Worm (Caenorhabditis elegans) whole organism, mixed stage, embryonic: ENCODE data around the gene C34F11.5.
A peak's percentile ranks its signal among the peaks of the same experiment; 100 is the strongest.

ENCODE experiments used
- M03D4.4 ChIP-seq: sonication (generic microtip); optimal IDR thresholded peaks from 2 replicates; lab custom pipeline; 2017; ENCODE audit warnings: mild to moderate bottlenecking, missing genetic modification characterization, missing compliant biosample characterization
- bed-3 ChIP-seq: fragments of 200-800 bp; sonication (Bioruptor generic); optimal IDR thresholded peaks from 3 replicates; lab custom pipeline; 2018; ENCODE audit warnings: mild to moderate bottlenecking, missing genetic modification characterization, moderate library complexity, missing compliant biosample characterization
- ceh-39 ChIP-seq: fragments of 150-350 bp; optimal IDR thresholded peaks from 2 replicates; lab custom pipeline; 2014; ENCODE audit warnings: missing biosample characterization, missing genetic modification characterization
- ceh-43 ChIP-seq: fragments of 200-800 bp; sonication (Bioruptor generic); optimal IDR thresholded peaks from 2 replicates; lab custom pipeline; 2018; ENCODE audit warnings: mild to moderate bottlenecking, missing genetic modification characterization, moderate library complexity, missing compliant biosample characterization
- ceh-83 ChIP-seq: fragments of 200-800 bp; sonication (Bioruptor generic); optimal IDR thresholded peaks from 2 replicates; lab custom pipeline; 2018; ENCODE audit warnings: mild to moderate bottlenecking, missing genetic modification characterization, missing compliant biosample characterization
- ces-1 ChIP-seq: fragments of 150-350 bp; optimal IDR thresholded peaks from 2 replicates; lab custom pipeline; 2014; ENCODE audit warnings: missing biosample characterization, missing genetic modification reagents, missing genetic modification characterization
- cnd-1 ChIP-seq: fragments of 200-800 bp; sonication (Bioruptor generic); optimal IDR thresholded peaks from 2 replicates; lab custom pipeline; 2018; ENCODE audit warnings: mild to moderate bottlenecking, missing genetic modification characterization, missing compliant biosample characterization
- drap-1 ChIP-seq: fragments of 200-800 bp; sonication (Bioruptor generic); optimal IDR thresholded peaks from 3 replicates; lab custom pipeline; 2018; ENCODE audit warnings: mild to moderate bottlenecking, missing genetic modification characterization, missing compliant biosample characterization
- elt-1 ChIP-seq: sonication (generic microtip); optimal IDR thresholded peaks from 2 replicates; lab custom pipeline; 2017; ENCODE audit warnings: missing genetic modification characterization, mild to moderate bottlenecking, missing compliant biosample characterization, antibody characterized with exemption, moderate library complexity, borderline replicate concordance; ENCODE audit not compliant: insufficient read depth
- hlh-1 ChIP-seq: fragments of 150-350 bp; optimal IDR thresholded peaks from 2 replicates; lab custom pipeline; 2014; ENCODE audit warnings: missing biosample characterization, missing genetic modification reagents, missing genetic modification characterization
- mep-1 ChIP-seq: fragments of 150-350 bp; optimal IDR thresholded peaks from 2 replicates; lab custom pipeline; 2017; ENCODE audit warnings: missing biosample characterization, missing genetic modification reagents, missing genetic modification characterization, inconsistent platforms
- mls-2 ChIP-seq: sonication (generic microtip); optimal IDR thresholded peaks from 2 replicates; lab custom pipeline; 2016; ENCODE audit warnings: mild to moderate bottlenecking, missing genetic modification characterization, moderate library complexity, missing compliant biosample characterization
- nhr-12 ChIP-seq: fragments of 150-350 bp; optimal IDR thresholded peaks from 2 replicates; lab custom pipeline; 2014; ENCODE audit warnings: missing biosample characterization, missing genetic modification characterization
- nhr-2 ChIP-seq: fragments of 150-350 bp; optimal IDR thresholded peaks from 2 replicates; lab custom pipeline; 2014; ENCODE audit warnings: missing biosample characterization, missing genetic modification characterization
- nhr-28 ChIP-seq: fragments of 150-350 bp; optimal IDR thresholded peaks from 2 replicates; lab custom pipeline; 2014; ENCODE audit warnings: missing biosample characterization, missing genetic modification characterization
- nhr-76 ChIP-seq: sonication (generic microtip); optimal IDR thresholded peaks from 2 replicates; lab custom pipeline; 2017; ENCODE audit warnings: missing biosample characterization, missing genetic modification characterization
- sem-2 ChIP-seq: fragments of 200-800 bp; sonication (Bioruptor generic); optimal IDR thresholded peaks from 2 replicates; lab custom pipeline; 2018; ENCODE audit warnings: mild to moderate bottlenecking, missing genetic modification characterization, missing compliant biosample characterization
- snpc-4 ChIP-seq: fragments of 150-350 bp; optimal IDR thresholded peaks from 2 replicates; lab custom pipeline; 2014; ENCODE audit warnings: missing biosample characterization, missing genetic modification characterization
- sptf-1 ChIP-seq: sonication (generic microtip); optimal IDR thresholded peaks from 2 replicates; lab custom pipeline; 2017; ENCODE audit warnings: mild to moderate bottlenecking, missing genetic modification characterization, moderate library complexity, missing compliant biosample characterization
- tbx-8 ChIP-seq: fragments of 200-800 bp; sonication (Bioruptor generic); optimal IDR thresholded peaks from 2 replicates; lab custom pipeline; 2018; ENCODE audit warnings: mild to moderate bottlenecking, missing genetic modification characterization, moderate library complexity, missing compliant biosample characterization
- unc-120 ChIP-seq: sonication (generic microtip); optimal IDR thresholded peaks from 2 replicates; lab custom pipeline; 2017; ENCODE audit warnings: missing genetic modification characterization, missing compliant biosample characterization; ENCODE audit not compliant: poor library complexity, severe bottlenecking
- unc-39 ChIP-seq: fragments of 150-350 bp; optimal IDR thresholded peaks from 2 replicates; lab custom pipeline; 2014; ENCODE audit warnings: missing biosample characterization, missing genetic modification characterization
- unc-62 ChIP-seq: fragments of 150-350 bp; optimal IDR thresholded peaks from 2 replicates; lab custom pipeline; 2014; ENCODE audit warnings: missing biosample characterization, missing genetic modification reagents, missing genetic modification characterization
- zip-8 ChIP-seq: fragments of 150-350 bp; optimal IDR thresholded peaks from 2 replicates; lab custom pipeline; 2014; ENCODE audit warnings: missing biosample characterization, missing genetic modification characterization
- ztf-11 ChIP-seq: fragments of 150-350 bp; optimal IDR thresholded peaks from 2 replicates; lab custom pipeline; 2014; ENCODE audit warnings: missing biosample characterization, missing genetic modification characterization

C34F11.5 gene

DNA sequence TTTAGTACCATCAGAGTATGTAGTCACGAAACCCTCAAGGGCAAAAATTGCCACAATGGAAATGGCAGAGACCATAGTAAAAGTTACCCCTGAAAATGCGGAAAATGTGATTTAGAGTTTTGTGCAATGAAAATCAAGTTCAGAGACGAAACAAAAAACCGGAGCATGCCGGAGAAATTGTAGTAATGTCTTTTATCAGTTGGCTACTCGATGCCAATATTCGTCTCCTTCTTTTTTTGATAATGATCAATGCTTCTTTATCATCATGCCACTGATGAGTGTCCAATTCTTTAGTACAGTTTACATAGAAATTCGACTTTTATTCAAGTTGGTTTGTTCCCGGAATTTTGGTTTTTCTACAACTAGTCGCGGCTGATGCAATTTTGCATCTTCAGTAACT, 40.2 kb downstream of the C34F11.5 start, which contains the start of gene pho-1:
Gene pho-1, minus strand, starts transcription at position 89 of the 400 bp plus-strand sequence.
- TF ChIP-seq ceh-83 (GFP tag; lab: Kevin White, UChicago) (no peak), nhr-2 (tag; lab: Kevin White, UChicago) (no peak), mep-1 (no peak), unc-62 (GFP tag; lab: Kevin White, UChicago) (no peak), nhr-12 (tag; lab: Kevin White, UChicago) (no peak), snpc-4 (tag; lab: Kevin White, UChicago) (no peak), sem-2 (GFP tag; lab: Kevin White, UChicago) (no peak), bed-3 (no peak), sptf-1 (tag; lab: Kevin White, UChicago) (no peak), cnd-1 (tag; lab: Kevin White, UChicago) (no peak), nhr-28 (tag; lab: Kevin White, UChicago) (no peak)

DNA sequence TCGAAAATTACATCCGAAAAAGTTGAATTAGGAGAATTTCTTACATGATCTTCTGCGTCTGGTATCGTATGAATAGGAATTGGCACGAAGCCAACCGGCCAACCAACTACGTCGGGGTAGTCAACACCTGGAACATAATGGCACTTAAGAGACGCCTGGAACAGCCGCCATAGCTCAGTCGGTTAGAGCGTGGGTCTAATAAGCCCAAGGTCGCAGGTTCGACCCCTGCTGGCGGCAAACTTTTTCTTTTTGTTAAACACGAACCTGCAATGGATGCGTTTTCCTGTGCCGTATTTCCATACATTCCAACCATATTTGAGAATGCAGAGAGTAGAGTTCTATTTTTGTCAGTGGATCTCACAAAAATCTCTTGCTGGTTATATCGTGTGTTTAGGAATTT, 42.1 kb downstream of the C34F11.5 start:
- no peak for TF ChIP-seq M03D4.4 (tag; lab: Kevin White, UChicago)
- peak; percentile 2 for TF ChIP-seq sem-2 (GFP tag; lab: Kevin White, UChicago)
- TF ChIP-seq, all 35 proteins: peak for 1

DNA sequence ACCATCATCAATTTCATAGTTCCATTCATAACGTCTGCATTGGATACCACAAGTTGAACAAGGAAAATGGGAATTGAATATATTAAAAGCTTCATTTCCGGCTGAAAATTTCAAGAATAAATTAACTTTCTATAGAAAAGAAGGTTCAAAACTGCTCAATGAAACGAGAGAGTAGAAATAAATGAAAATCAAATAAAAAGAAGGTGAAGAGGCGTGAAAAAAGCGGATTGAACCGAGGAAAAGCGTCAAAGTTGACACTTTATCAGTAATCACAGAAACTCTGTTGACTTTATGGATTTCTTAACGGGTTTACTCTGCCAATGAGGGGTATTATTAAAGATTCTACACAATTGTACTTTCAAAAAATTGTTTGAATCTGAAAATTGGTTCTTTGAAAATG, 42.8 kb downstream of the C34F11.5 start, which contains the start of gene pho-4:
Gene pho-4, minus strand, starts transcription at position 101 of the 400 bp plus-strand sequence.
- TF ChIP-seq tbx-8 (no peak), elt-1 (tag; lab: Kevin White, UChicago) (no peak), nhr-2 (tag; lab: Kevin White, UChicago) (no peak), ces-1 (GFP tag; lab: Kevin White, UChicago) (no peak), ceh-39 (tag; lab: Kevin White, UChicago) (no peak), unc-120 (tag; lab: Kevin White, UChicago) (no peak)
- TF ChIP-seq, all 35 proteins: peak for 0

DNA sequence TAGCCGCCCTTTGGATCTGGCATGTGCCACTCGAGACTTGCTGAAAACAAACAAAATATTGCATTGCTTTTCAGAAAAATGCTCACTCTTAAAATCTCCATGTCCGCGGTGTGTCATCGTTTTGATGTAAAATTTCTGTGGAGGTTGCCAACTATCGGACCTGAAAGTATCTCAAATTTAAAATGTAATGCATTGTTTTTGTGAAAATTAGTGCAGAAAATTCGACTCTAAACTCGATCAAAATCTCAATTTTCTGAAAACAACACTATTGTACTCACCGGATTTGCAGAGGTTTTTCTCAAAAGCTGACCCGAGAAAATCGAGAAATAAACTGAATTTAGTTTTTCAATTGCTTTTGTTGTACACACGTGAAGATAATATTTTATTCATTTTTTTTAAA, 46.0 kb downstream of the C34F11.5 start, which contains the start of gene T16D1.1:
Gene T16D1.1, minus strand, starts transcription at position 101 of the 400 bp plus-strand sequence.
- TF ChIP-seq drap-1 (GFP tag; lab: Kevin White, UChicago) (no peak), zip-8 (tag; lab: Kevin White, UChicago) (no peak), nhr-12 (tag; lab: Kevin White, UChicago) (no peak), nhr-28 (tag; lab: Kevin White, UChicago) (no peak), ceh-43 (GFP tag; lab: Kevin White, UChicago) (no peak), elt-1 (tag; lab: Kevin White, UChicago) (no peak), ztf-11 (tag; lab: Kevin White, UChicago) (no peak)

DNA sequence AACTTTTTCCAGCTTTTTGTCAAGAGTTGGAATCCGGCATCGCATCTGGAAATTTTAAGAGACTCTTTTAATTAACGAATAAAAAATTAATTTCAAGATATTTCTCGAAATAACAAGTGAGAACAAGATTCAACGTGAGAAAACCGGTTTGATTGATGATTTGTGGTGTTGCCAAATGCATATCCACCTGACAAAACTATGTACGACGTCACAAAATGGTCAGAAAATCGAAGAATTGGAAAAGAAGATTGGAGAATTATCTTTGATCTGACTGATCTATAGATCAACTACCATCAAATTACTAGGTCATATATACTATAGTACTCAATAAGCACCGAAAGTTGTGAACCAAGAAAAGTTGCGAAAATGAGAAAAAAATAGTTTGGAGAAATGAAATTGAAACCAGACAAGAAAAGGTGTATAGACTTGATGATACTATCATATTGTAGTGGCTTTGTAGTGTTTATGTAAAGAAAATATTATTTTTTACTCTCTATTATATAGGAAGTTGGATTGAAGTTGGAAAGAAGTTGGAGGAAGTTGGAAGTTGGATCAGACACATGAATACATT, 51.3 kb downstream of the C34F11.5 start, which contains the start of gene ptr-6:
Gene ptr-6, minus strand, starts transcription at position 47 of the 571 bp plus-strand sequence.
- TF ChIP-seq hlh-1 (tag; lab: Kevin White, UChicago) = no peak
- no peak for TF ChIP-seq mls-2 (tag; lab: Kevin White, UChicago)
- TF ChIP-seq sem-2 (GFP tag; lab: Kevin White, UChicago) = no peak
- TF ChIP-seq unc-39 (tag; lab: Kevin White, UChicago) = no peak
- TF ChIP-seq ceh-83 (GFP tag; lab: Kevin White, UChicago) = no peak
- no peak for TF ChIP-seq nhr-76
